Fruit fly (Drosophila melanogaster) whole organism: Measurements from ENCODE around the gene CG6638.

Experiments
- CG8478 ChIP-seq: fragments of >200 bp; optimal IDR thresholded peaks from 2 replicates; lab custom pipeline; 2018; ENCODE audit warnings: inconsistent platforms
- Dll ChIP-seq: fragments of >200 bp; optimal IDR thresholded peaks from 2 replicates; lab custom pipeline; 2017
- EcR ChIP-seq, 2 experiments: fragments of >200 bp; optimal IDR thresholded peaks; 2 replicates each; lab custom pipeline; 2017; ENCODE audit warnings: missing biosample characterization in 2 of 2, missing genetic modification characterization in 2 of 2, missing genetic modification reagents in 2 of 2
- pan ChIP-seq: fragments of >200 bp; optimal IDR thresholded peaks from 2 replicates; lab custom pipeline; 2017
- psq ChIP-seq: fragments of >200 bp; optimal IDR thresholded peaks from 2 replicates; lab custom pipeline; 2017
- usp ChIP-seq: fragments of >200 bp; optimal IDR thresholded peaks from 2 replicates; lab custom pipeline; 2017; ENCODE audit warnings: missing biosample characterization, missing genetic modification characterization, mixed read lengths

CG6638 gene

DNA sequence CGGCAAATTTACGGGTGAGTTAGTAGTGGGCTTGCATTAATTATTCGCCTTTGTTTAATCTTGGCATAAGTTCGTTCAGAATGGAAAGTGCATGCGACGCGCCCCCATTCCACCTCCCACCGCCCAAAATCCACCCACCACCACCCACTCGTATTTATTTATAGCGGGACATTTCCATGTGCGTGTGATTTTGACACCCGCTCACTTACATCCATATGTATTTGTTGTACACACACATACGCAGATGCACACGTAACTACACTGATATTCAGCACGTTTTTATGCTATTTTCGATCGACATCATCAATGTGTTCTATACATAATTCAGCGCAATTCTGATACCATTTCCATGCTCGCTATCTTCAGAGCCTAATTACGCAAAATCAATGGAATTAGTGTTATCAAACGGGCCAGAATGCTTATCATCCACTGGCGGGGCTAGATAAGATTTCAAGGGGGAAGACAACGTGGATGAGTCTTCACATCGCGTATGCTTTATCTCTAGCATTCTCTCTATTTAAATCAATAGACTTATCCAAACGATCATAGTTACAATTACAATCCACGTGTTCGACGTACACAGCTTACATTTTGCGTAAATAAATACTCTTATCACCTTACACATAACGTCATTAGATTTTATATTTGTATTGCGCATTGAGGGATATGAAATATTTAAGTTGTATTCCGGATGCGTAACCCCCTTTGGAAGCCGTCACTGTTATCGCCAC is 50.0 kb downstream of the CG6638 start:
- TF ChIP-seq pan (no peak), CG8478 (lab: Kevin White, UChicago) (no peak), Dll (no peak), usp (GFP tag; lab: Kevin White, UChicago) (no peak), psq (lab: Kevin White, UChicago) (no peak), EcR (GFP tag; optimal IDR thresholded peaks at IDR 0.05; lab: Kevin White, UChicago) (no peak)

DNA sequence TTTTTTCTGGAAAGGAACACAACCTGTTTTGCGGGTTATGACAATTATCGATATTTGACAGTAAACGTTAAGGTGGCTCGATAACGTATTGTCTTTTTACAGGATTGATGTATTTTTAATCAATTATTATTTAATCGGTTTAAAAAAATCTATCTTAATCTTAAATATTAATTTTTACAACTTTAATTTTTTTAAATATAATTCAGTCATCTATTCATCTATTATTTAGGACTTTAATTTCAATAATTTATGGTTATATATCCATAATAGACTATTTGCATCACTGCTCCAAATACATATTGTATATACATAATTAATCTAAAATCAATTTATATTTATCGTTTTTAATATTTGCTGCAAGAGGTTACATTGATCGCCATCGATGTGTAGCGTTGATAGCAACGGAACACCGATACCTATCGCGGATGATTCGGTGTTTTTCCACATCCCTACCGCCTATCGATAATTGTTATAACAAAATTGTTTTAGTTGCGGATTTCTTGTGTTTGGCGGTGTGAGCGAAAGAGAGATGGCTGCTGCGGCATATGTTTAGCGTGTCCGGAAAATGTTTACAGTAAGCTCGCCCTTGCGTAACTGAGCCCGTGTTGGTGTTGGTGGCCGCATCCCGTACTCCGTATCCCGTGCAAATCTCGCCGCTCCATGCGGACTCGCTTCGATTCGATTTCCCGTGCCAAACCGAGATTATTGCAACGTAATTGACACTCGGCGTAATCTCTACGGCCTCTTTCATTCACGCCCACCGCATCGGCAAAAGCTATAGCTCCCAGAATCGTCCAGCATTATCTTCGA is 50.9 kb downstream of the CG6638 start, which contains the start of the genes GstO1 and foi:
GstO1 (minus strand) TSS at position 51 of the 810 bp plus-strand sequence.
foi (plus strand) TSS at position 429 of the 810 bp plus-strand sequence.
- TF ChIP-seq Dll (no peak), psq (lab: Kevin White, UChicago) (no peak), pan (no peak), usp (GFP tag; lab: Kevin White, UChicago) (no peak), CG8478 (lab: Kevin White, UChicago) (no peak), EcR (GFP tag; optimal IDR thresholded peaks at IDR 0.05; lab: Kevin White, UChicago) (no peak)
